Worm (Caenorhabditis elegans) whole organism, L4/young adult: ENCODE data around the gene srx-3.

ENCODE experiments used
- W03F9.2 ChIP-seq: fragments of 150-350 bp; optimal IDR thresholded peaks from 2 replicates; lab custom pipeline; 2014; ENCODE audit warnings: missing biosample characterization, missing genetic modification characterization
- dao-5 ChIP-seq: sonication (generic microtip); optimal IDR thresholded peaks from 2 replicates; lab custom pipeline; 2016; ENCODE audit warnings: missing genotype, missing genetic modification characterization, moderate library complexity, missing compliant biosample characterization
- him-1 ChIP-seq: sonication (generic microtip); optimal IDR thresholded peaks from 2 replicates; lab custom pipeline; 2016; ENCODE audit warnings: missing genotype, missing genetic modification reagents, missing genetic modification characterization, missing compliant biosample characterization

The srx-3 gene

DNA sequence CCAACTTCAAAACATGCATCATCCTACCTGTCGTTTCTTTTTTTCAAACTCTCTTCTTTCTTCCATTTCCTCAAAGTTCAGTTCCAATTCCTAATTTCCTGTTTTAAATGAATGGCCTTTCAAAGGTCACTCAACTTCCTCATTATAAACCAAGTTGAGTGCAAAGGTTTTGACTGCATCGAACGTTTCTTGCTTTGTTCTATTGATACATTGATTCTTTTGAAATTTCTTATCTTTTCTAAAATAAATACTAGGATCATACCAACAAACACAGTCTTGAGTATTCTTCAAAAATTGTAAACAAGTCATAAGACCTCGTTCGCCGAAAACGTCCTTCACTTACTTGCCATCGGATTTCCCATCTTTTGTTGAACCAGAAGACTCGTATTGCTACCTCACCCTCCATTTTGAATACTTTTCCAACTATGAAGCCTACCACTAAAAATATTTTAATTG lies 15.1 kb upstream of the srx-3 start, which contains the start of gene F59E11.7:
F59E11.7 (plus strand) TSS at position 51 of the 456 bp plus-strand sequence.
- no peak for TF ChIP-seq him-1 (tag; lab: Kevin White, UChicago)
- TF ChIP-seq dao-5 (tag; lab: Kevin White, UChicago), result no peak
- no peak for TF ChIP-seq W03F9.2

ce11 chrV:8991679-8992078 lies 13.7 kb upstream of the srx-3 start, which contains the start of gene F59E11.6:
Gene F59E11.6 (plus strand): TSS chrV:8991789.
- TF ChIP-seq dao-5 (tag; lab: Kevin White, UChicago) (no peak), him-1 (tag; lab: Kevin White, UChicago) (no peak), W03F9.2 (no peak)

DNA sequence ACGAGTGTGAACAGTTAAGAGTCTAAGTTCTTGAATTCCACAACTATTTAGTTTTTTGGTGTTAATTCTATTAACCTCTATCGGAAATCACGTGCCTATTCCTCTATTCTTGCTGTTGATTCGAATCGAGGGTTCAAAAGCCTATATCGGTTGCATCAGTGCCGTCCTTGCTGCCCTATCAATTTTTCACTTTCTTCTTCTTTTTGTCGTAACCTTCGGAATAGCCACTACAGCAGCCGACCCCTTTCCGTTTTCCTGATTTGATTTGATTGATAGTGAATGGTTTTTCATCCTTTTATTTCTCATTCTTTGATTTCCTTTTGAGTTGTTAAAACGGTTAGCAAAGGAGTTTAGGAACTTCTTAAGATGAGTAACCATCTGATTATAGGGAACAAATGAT lies 11.1 kb upstream of the srx-3 start:
- TF ChIP-seq W03F9.2 (no peak), dao-5 (tag; lab: Kevin White, UChicago) (no peak), him-1 (tag; lab: Kevin White, UChicago) (no peak)

DNA sequence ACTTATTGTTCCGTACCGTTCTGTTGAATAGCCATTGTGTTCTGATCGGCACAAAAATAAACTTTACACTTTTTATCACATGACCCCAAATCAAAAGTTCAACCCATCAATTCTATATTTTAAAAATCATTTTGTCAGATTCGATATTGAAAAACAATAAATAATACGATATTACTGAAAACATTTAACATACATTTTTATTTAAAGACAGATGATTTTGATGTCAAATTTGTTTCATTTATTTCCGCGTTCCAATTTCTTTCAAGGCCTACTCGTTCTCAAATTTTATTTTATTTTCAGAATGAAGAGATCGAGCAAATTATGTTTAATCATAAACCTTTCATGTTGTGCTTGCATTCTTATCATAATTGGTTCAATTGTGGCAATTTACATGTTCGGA lies 10.5 kb upstream of the srx-3 start, which contains the start of gene F59E11.5:
F59E11.5 (plus strand) TSS at position 301 of the 400 bp plus-strand sequence.
- no peak for TF ChIP-seq W03F9.2
- TF ChIP-seq dao-5 (tag; lab: Kevin White, UChicago), result no peak
- no peak for TF ChIP-seq him-1 (tag; lab: Kevin White, UChicago)

ce11 chrV:9001175-9001574 lies 4.2 kb upstream of the srx-3 start, which contains the start of gene F59E11.2:
Gene F59E11.2 (plus strand): TSS chrV:9001475.
- TF ChIP-seq dao-5 (tag; lab: Kevin White, UChicago) (no peak), W03F9.2 (no peak), him-1 (tag; lab: Kevin White, UChicago) (no peak)

DNA sequence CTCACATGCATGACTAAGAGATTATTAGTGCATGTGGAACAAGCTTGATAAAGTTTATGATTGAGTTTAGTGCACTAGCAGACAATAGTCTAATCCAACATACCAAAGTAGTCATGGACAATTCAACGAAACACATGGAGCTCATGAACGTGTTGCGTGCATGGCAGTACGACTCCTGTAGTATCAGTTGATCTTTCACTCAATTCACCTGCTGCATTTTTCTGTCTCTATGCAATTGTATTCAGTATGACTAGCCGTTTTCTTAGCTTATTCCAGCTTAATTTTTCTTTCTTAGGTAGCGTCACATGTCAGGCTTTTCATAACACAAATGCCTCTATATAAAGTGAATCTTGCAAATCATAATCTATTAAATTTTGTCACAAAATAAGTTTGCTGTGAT lies 2.1 kb upstream of the srx-3 start, which contains the start of gene srx-1:
srx-1 (plus strand) TSS at position 382 of the 400 bp plus-strand sequence.
- TF ChIP-seq dao-5 (tag; lab: Kevin White, UChicago) (no peak), W03F9.2 (no peak), him-1 (tag; lab: Kevin White, UChicago) (no peak)

DNA sequence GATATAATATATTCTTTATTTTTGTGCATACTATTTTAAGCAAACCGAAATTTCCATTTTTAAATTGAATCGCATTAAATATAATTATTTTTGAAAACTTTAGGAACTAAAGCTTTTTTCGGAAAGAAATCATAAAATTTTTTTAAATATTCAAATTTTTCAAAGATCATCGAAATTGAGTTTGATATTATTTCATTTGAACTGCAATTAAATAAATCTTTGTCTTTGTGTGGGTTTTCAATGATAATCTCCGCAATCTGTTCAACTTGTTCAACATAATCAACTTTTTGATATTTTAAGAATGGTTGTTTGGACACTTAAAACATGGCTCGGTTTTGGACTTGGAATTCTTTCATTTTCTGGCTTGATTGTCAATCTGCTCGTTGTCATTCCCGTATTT lies 3.8 kb downstream of the srx-3 start, which contains the start of gene srx-2:
srx-2 (plus strand) TSS at position 301 of the 400 bp plus-strand sequence.
- no peak for TF ChIP-seq dao-5 (tag; lab: Kevin White, UChicago)
- no peak for TF ChIP-seq him-1 (tag; lab: Kevin White, UChicago)
- TF ChIP-seq W03F9.2, result no peak

DNA sequence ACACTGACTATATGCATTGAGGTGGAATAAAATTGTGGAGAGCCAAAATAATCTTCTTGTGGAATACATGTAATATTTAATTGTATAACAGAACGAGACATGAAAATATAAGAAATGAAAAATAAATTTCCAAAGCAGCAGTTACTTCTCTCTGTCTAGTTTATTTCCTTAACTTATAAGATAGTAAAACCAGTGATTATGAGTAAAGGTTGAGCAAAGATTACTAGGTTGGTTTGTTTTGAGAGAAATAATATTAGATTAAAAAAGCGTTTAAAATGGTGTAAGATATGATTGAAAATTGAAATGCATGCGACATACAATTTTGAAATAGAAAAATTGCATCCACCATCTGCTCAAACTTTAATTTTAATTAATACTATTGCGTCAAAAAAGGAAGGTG lies 8.4 kb downstream of the srx-3 start, which contains the start of gene srh-201:
srh-201 (minus strand) TSS at position 101 of the 400 bp plus-strand sequence.
- TF ChIP-seq W03F9.2, result no peak
- TF ChIP-seq dao-5 (tag; lab: Kevin White, UChicago), result no peak
- TF ChIP-seq him-1 (tag; lab: Kevin White, UChicago), result no peak

DNA sequence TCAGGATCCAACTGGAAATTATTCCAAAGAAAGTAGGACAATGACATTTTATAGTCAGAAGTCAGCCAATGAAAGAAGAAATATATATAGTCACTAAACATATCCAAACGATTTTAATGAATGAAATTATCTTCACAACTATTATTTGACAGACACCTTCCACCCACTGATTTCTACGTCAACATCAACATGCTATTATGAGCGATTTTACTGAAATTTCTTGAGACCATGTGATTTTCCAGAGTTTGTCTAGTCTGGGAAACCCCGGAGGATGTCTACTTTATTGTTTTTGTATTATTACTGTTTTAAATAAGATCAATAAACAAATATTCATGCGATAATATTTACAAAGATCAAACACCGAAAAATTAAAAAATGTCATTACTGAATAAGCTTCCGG lies 10.2 kb downstream of the srx-3 start, which contains the start of gene srt-18:
srt-18 (minus strand) TSS at position 101 of the 400 bp plus-strand sequence.
- TF ChIP-seq W03F9.2 (no peak), him-1 (tag; lab: Kevin White, UChicago) (no peak), dao-5 (tag; lab: Kevin White, UChicago) (no peak)

- TF ChIP-seq W03F9.2, result no peak
- TF ChIP-seq him-1 (tag; lab: Kevin White, UChicago), result no peak
- no peak for TF ChIP-seq dao-5 (tag; lab: Kevin White, UChicago)
Measured at ce11 chrV:9016479-9016878, 11.1 kb downstream of the srx-3 start, which contains the start of gene oac-40. Gene oac-40 (plus strand): TSS chrV:9016779.

DNA sequence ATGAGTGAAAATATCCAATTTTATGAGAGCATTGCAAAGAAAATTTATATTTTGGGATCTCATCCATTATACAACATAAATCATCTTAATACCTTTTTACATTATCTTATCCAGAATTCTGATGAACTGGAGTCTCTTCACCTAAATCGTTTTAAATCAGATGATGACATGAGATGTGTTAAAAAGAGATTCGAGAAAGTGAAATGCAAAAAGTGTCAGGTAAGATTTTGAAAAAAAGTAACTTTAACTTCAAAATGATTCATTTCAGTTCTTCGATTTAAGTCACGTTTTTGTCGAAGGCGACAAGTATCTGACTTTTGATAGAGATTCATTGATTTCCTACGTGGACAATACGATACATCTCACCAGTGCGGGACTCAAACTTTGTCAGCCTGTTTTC lies 13.5 kb downstream of the srx-3 start:
- TF ChIP-seq W03F9.2, result no peak
- no peak for TF ChIP-seq dao-5 (tag; lab: Kevin White, UChicago)
- TF ChIP-seq him-1 (tag; lab: Kevin White, UChicago), result no peak

ce11 chrV:9022078-9022477 lies 16.7 kb downstream of the srx-3 start, which contains the start of gene oac-41:
Gene oac-41 (minus strand): TSS chrV:9022178.
- TF ChIP-seq W03F9.2, result no peak
- no peak for TF ChIP-seq him-1 (tag; lab: Kevin White, UChicago)
- no peak for TF ChIP-seq dao-5 (tag; lab: Kevin White, UChicago)

ce11 chrV:9024713-9025112 lies 19.4 kb downstream of the srx-3 start, which contains the start of gene bus-1:
Gene bus-1 (minus strand): TSS chrV:9024813.
- TF ChIP-seq dao-5 (tag; lab: Kevin White, UChicago) (no peak), him-1 (tag; lab: Kevin White, UChicago) (no peak)

DNA sequence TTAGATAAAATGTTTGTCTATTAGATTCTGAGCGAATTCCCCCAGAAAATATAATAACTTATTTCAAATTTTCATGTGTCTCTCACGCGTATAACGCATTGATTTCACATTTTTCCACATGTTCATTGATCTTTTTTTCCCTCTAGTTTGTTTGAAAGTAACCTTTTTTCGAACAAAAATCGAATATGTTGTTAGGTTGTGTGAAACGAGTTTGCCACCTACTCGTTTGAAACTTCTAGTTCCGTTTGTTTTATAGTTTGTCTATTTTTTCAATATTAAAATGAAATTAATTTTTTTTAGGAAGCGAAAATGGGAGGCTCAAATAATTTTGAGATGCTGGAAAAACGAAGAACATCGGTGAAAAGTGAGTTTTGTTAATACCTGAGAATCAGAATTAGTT lies 24.9 kb downstream of the srx-3 start, which contains the start of gene C25E10.5:
C25E10.5 (plus strand) TSS at position 301 of the 400 bp plus-strand sequence.
- TF ChIP-seq W03F9.2, result no peak
- TF ChIP-seq him-1 (tag; lab: Kevin White, UChicago), result no peak
